Fruit fly (Drosophila melanogaster): Measurements from ENCODE around the gene CG10428.
A peak's percentile ranks its signal among the peaks of the same experiment; 100 is the strongest.

CG10428 gene

DNA sequence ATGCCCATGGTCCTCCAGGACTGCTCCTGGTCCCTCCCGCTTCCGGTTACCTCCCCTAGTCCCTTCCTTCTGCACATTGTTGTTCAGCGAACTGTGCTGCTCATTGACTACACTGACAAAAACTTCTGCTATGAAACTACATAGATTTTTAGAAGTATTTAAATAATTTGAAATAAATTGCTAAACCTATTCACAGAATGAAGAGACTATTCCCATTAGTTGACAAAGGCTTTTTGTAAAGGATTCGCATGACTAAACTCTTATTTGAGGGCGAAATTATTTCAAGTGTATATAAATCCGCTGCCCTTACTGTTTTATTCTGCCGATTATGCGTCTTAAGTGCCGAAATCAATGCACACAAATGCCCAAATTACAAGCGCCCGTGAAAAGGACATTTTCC lies 27.4 kb upstream of the CG10428 start (continued):
- TF ChIP-seq CG4707 (GFP tag; optimal IDR thresholded peaks at IDR 0.05), result peak; percentile 6
- no peak for TF ChIP-seq dan (GFP tag; IDR thresholded peaks at IDR 0.05)
- peak; percentile 39 for TF ChIP-seq CG8924 (tag; optimal IDR thresholded peaks at IDR 0.05)
- peak; percentile 54 for TF ChIP-seq fd102C (GFP tag; optimal IDR thresholded peaks at IDR 0.05)
- peak; percentile 54 for TF ChIP-seq CG2202 (tag; optimal IDR thresholded peaks at IDR 0.05)
- no peak for TF ChIP-seq Oaz (GFP tag; IDR thresholded peaks at IDR 0.05)
- TF ChIP-seq CG7786 (GFP tag; optimal IDR thresholded peaks at IDR 0.05), result no peak
- TF ChIP-seq CG3838 (GFP tag; optimal IDR thresholded peaks at IDR 0.05), result no peak
- no peak for TF ChIP-seq eve (GFP tag; optimal IDR thresholded peaks at IDR 0.05)
- peak; percentile 37 for TF ChIP-seq CG16863 (GFP tag; optimal IDR thresholded peaks at IDR 0.05)
- TF ChIP-seq fd64A (GFP tag; optimal IDR thresholded peaks at IDR 0.05), result no peak
- peak; percentile 67 for TF ChIP-seq D19A (tag; optimal IDR thresholded peaks at IDR 0.05)
- peak; percentile 43 for TF ChIP-seq CG13775 (GFP tag; optimal IDR thresholded peaks at IDR 0.05)
- TF ChIP-seq CG9932 (GFP tag; IDR thresholded peaks at IDR 0.05), result no peak
- no peak for TF ChIP-seq jigr1 (GFP tag; IDR thresholded peaks at IDR 0.05)
- no peak for TF ChIP-seq fu2 (GFP tag; optimal IDR thresholded peaks at IDR 0.05)
- TF ChIP-seq CG6854 (GFP tag; optimal IDR thresholded peaks at IDR 0.05), result no peak
- peak; percentile 44; the same call in 1 of the 2 replicates for TF ChIP-seq sob (GFP tag; IDR thresholded peaks at IDR 0.05)
- TF ChIP-seq h (optimal IDR thresholded peaks at IDR 0.05), result no peak
- peak; percentile 48 for TF ChIP-seq tin (GFP tag; optimal IDR thresholded peaks at IDR 0.05)
- peak; percentile 53 for TF ChIP-seq CG30403 (GFP tag; optimal IDR thresholded peaks at IDR 0.05)
- TF ChIP-seq lilli (GFP tag; optimal IDR thresholded peaks at IDR 0.05), result peak; percentile 38
- no peak for TF ChIP-seq Gsc (GFP tag; IDR thresholded peaks at IDR 0.05)
- peak; percentile 51 for TF ChIP-seq tio (GFP tag; optimal IDR thresholded peaks at IDR 0.05)
- no peak for TF ChIP-seq scrt (GFP tag; optimal IDR thresholded peaks at IDR 0.05)
- TF ChIP-seq BtbVII (GFP tag; optimal IDR thresholded peaks at IDR 0.05), result no peak
- TF ChIP-seq kni (GFP tag; optimal IDR thresholded peaks at IDR 0.05), result no peak
- no peak for TF ChIP-seq Abd-B (GFP tag; optimal IDR thresholded peaks at IDR 0.05)
- no peak for TF ChIP-seq kay (GFP tag; optimal IDR thresholded peaks at IDR 0.05)
- TF ChIP-seq NC2α (GFP tag; optimal IDR thresholded peaks at IDR 0.05), result peak; percentile 11
- no peak for TF ChIP-seq CrebB (tag; optimal IDR thresholded peaks at IDR 0.05)
- TF ChIP-seq CG8281 (tag; optimal IDR thresholded peaks at IDR 0.05), result peak; percentile 8
- no peak for TF ChIP-seq repo (GFP tag; optimal IDR thresholded peaks at IDR 0.05)
- TF ChIP-seq Asciz (GFP tag; optimal IDR thresholded peaks at IDR 0.05), result peak; percentile 36
- no peak for TF ChIP-seq ems (GFP tag; optimal IDR thresholded peaks at IDR 0.05)
- TF ChIP-seq trh (GFP tag; optimal IDR thresholded peaks at IDR 0.05), result no peak
- peak; percentile 96 for TF ChIP-seq sens (GFP tag)
- no peak for TF ChIP-seq sug (tag; optimal IDR thresholded peaks at IDR 0.05)
- TF ChIP-seq Pdp1 (GFP tag; optimal IDR thresholded peaks at IDR 0.05), result peak in 1 of 2 experiments; percentile 54
- no peak for TF ChIP-seq NfI (GFP tag; optimal IDR thresholded peaks at IDR 0.05)
- TF ChIP-seq Hr51 (GFP tag; optimal IDR thresholded peaks at IDR 0.05), result peak; percentile 4 to 34
- no peak for TF ChIP-seq cg (GFP tag; optimal IDR thresholded peaks at IDR 0.05)
- no peak for TF ChIP-seq nau (GFP tag; optimal IDR thresholded peaks at IDR 0.05)
- TF ChIP-seq CG8478 (optimal IDR thresholded peaks at IDR 0.05), result no peak
- peak; percentile 30; the same call in 1 of the 2 replicates for TF ChIP-seq CG1024 (GFP tag; IDR thresholded peaks at IDR 0.05)
- TF ChIP-seq CG18619 (GFP tag; optimal IDR thresholded peaks at IDR 0.05), result no peak
- TF ChIP-seq CG7271 (tag; optimal IDR thresholded peaks at IDR 0.05), result peak; percentile 63
- no peak for TF ChIP-seq sd (tag; optimal IDR thresholded peaks at IDR 0.05)
- TF ChIP-seq CG30020 (tag; optimal IDR thresholded peaks at IDR 0.05), result no peak
- no peak for TF ChIP-seq ken (GFP tag; IDR thresholded peaks at IDR 0.05)
- TF ChIP-seq CG2129 (GFP tag; IDR thresholded peaks at IDR 0.05; ENCODE audit: partially characterized antibody), result no peak
- no peak for TF ChIP-seq CG4617 (GFP tag; optimal IDR thresholded peaks at IDR 0.05; ENCODE audit: borderline replicate concordance)
